Fruit fly (Drosophila melanogaster): ENCODE results near the gene Hesr.

Hesr gene

dm6 chrX:18177312-18177711 lies 27.6 kb downstream of the Hesr start, which contains the start of gene Frq2:
Gene Frq2 (plus strand): TSS chrX:18177612.
- no peak for TF ChIP-seq CG12768 (GFP tag; optimal IDR thresholded peaks at IDR 0.05)
- TF ChIP-seq cnc (optimal IDR thresholded peaks at IDR 0.05): no peak
- TF ChIP-seq CG7101 (tag; optimal IDR thresholded peaks at IDR 0.05): no peak
- no peak for TF ChIP-seq kay (GFP tag; ENCODE audit: borderline replicate concordance)
- TF ChIP-seq Mnt (GFP tag; optimal IDR thresholded peaks at IDR 0.05): no peak
- TF ChIP-seq CG1620 (GFP tag; optimal IDR thresholded peaks at IDR 0.05): no peak
- no peak for TF ChIP-seq CG14711 (tag; optimal IDR thresholded peaks at IDR 0.05)
- TF ChIP-seq ovo (GFP tag; optimal IDR thresholded peaks at IDR 0.05): no peak
- TF ChIP-seq CG7045 (GFP tag; optimal IDR thresholded peaks at IDR 0.05): no peak
- no peak for TF ChIP-seq CG5204 (GFP tag; optimal IDR thresholded peaks at IDR 0.05)
- no peak for TF ChIP-seq bab1 (GFP tag; optimal IDR thresholded peaks at IDR 0.05)
- no peak for TF ChIP-seq Crg-1 (GFP tag; optimal IDR thresholded peaks at IDR 0.05)
- no peak for TF ChIP-seq pad (GFP tag; optimal IDR thresholded peaks at IDR 0.05)
- no peak for TF ChIP-seq toe (GFP tag; optimal IDR thresholded peaks at IDR 0.05)
- TF ChIP-seq Hr96 (GFP tag; optimal IDR thresholded peaks at IDR 0.05): no peak

DNA sequence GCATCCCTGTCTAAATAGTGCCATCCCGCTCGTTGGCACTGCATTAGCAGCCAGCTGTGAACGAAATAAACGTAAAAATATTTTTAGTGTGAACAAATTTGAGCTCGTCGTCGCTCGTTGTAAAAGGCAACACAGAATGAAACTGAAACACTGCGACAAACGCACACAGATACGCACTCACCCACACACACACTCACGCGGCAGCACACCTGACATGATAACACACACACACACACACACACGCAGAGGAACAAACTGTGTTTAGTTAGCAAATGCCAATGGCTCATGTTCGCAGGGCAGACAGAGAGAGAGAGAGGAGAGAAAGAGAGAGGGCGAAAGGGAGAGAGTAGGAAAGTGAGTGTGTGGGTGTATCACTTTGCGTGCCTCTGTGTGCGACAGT lies 46.0 kb downstream of the Hesr start:
- TF ChIP-seq cnc (optimal IDR thresholded peaks at IDR 0.05) (no peak), CG7045 (GFP tag; optimal IDR thresholded peaks at IDR 0.05) (no peak), CG14711 (tag; optimal IDR thresholded peaks at IDR 0.05) (no peak), Hr96 (GFP tag; optimal IDR thresholded peaks at IDR 0.05) (no peak), CG33017 (tag; optimal IDR thresholded peaks at IDR 0.05) (no peak), Mnt (GFP tag; optimal IDR thresholded peaks at IDR 0.05) (no peak), tj (GFP tag; optimal IDR thresholded peaks at IDR 0.05) (no peak), CG1620 (GFP tag; optimal IDR thresholded peaks at IDR 0.05) (no peak), toe (GFP tag; optimal IDR thresholded peaks at IDR 0.05) (no peak), CG12768 (GFP tag; optimal IDR thresholded peaks at IDR 0.05) (no peak), Crg-1 (GFP tag; optimal IDR thresholded peaks at IDR 0.05) (no peak), Clk (GFP tag; optimal IDR thresholded peaks at IDR 0.05) (no peak), CG5204 (GFP tag; optimal IDR thresholded peaks at IDR 0.05) (no peak), cic (GFP tag; optimal IDR thresholded peaks at IDR 0.05) (no peak), ovo (GFP tag; optimal IDR thresholded peaks at IDR 0.05) (no peak), CG7101 (tag; optimal IDR thresholded peaks at IDR 0.05) (no peak)

- TF ChIP-seq Clk (GFP tag; optimal IDR thresholded peaks at IDR 0.05) (no peak), tj (GFP tag; optimal IDR thresholded peaks at IDR 0.05) (no peak), ovo (GFP tag; optimal IDR thresholded peaks at IDR 0.05) (no peak), CG1620 (GFP tag; optimal IDR thresholded peaks at IDR 0.05) (no peak), Crg-1 (GFP tag; optimal IDR thresholded peaks at IDR 0.05) (no peak), bab1 (GFP tag; optimal IDR thresholded peaks at IDR 0.05) (no peak), pad (GFP tag; optimal IDR thresholded peaks at IDR 0.05) (no peak), CG14711 (tag; optimal IDR thresholded peaks at IDR 0.05) (no peak), cnc (optimal IDR thresholded peaks at IDR 0.05) (no peak), kay (GFP tag; ENCODE audit: borderline replicate concordance) (no peak), CG12768 (GFP tag; optimal IDR thresholded peaks at IDR 0.05) (no peak), CG7045 (GFP tag; optimal IDR thresholded peaks at IDR 0.05) (no peak), CG33017 (tag; optimal IDR thresholded peaks at IDR 0.05) (no peak), Mnt (GFP tag; optimal IDR thresholded peaks at IDR 0.05) (no peak)
These were observed 50.0 kb downstream of the Hesr start, which contains the start of gene Frq1 for dm6 chrX:18154955-18155419. Gene Frq1 (plus strand): TSS chrX:18155369.
